Worm (Caenorhabditis elegans) whole organism, L1 larva: ENCODE results near the gene T27A8.7.
A peak's percentile ranks its signal among the peaks of the same experiment; 100 is the strongest.
"Not testable (repeated sequence)": the region's sequence is repeated elsewhere in the genome, so short reads cannot be mapped to it uniquely, and the experiment has no call there.

Source experiments
- C04F5.9 ChIP-seq: sonication (generic microtip); optimal IDR thresholded peaks from 2 replicates; lab custom pipeline; 2016; ENCODE audit warnings: missing genetic modification characterization, missing compliant biosample characterization
- Y116A8C.19 ChIP-seq: sonication (generic microtip); optimal IDR thresholded peaks from 2 replicates; lab custom pipeline; 2016; ENCODE audit warnings: missing compliant biosample characterization, missing genetic modification characterization, borderline replicate concordance
- aha-1 ChIP-seq: fragments of 150-350 bp; optimal IDR thresholded peaks from 2 replicates; lab custom pipeline; 2014; ENCODE audit warnings: missing biosample characterization, missing genetic modification characterization
- alr-1 ChIP-seq: fragments of 200-800 bp; sonication (Bioruptor generic); optimal IDR thresholded peaks from 2 replicates; lab custom pipeline; 2018; ENCODE audit warnings: borderline replicate concordance, mild to moderate bottlenecking, missing genetic modification characterization, missing compliant biosample characterization
- aly-2 ChIP-seq: fragments of 150-350 bp; optimal IDR thresholded peaks from 2 replicates; lab custom pipeline; 2014; ENCODE audit warnings: missing biosample characterization, missing genetic modification characterization
- dsc-1 ChIP-seq: sonication (generic microtip); optimal IDR thresholded peaks from 2 replicates; lab custom pipeline; 2016; ENCODE audit warnings: mild to moderate bottlenecking, missing genetic modification characterization, missing compliant biosample characterization
- efl-1 ChIP-seq, 4 experiments: fragments of 150-350 bp; optimal IDR thresholded peaks in 3 of 4; peaks in 1 of 4; 1 replicate in 1 of 4; 2 replicates in 3 of 4; lab custom pipeline; 2014; ENCODE audit warnings: missing biosample characterization in 2 of 4, missing genetic modification characterization in 2 of 4, missing genetic modification reagents in 2 of 4
- egl-13 ChIP-seq: sonication (generic microtip); optimal IDR thresholded peaks from 2 replicates; lab custom pipeline; 2016; ENCODE audit warnings: missing genotype, missing genetic modification reagents, missing genetic modification characterization, missing compliant biosample characterization
- elt-2 ChIP-seq: sonication (generic microtip); optimal IDR thresholded peaks from 2 replicates; lab custom pipeline; 2016; ENCODE audit warnings: missing genetic modification characterization, mild to moderate bottlenecking, inconsistent platforms, missing compliant biosample characterization, missing genetic modification reagents
- elt-3 ChIP-seq, 6 experiments: fragments of 150-350 bp in 1 of 6; sonication (generic microtip); optimal IDR thresholded peaks; 2 replicates each; lab custom pipeline; 2017 to 2018; ENCODE audit warnings: missing biosample characterization in 6 of 6, missing genetic modification characterization in 6 of 6, inconsistent platforms in 1 of 6
- grh-1 ChIP-seq: fragments of 200-800 bp; sonication (Bioruptor generic); IDR thresholded peaks from 2 replicates; pipeline ENCODE4 v1.3.6; 2022; ENCODE audit warnings: missing genetic modification reagents, missing genetic modification characterization, missing compliant biosample characterization
- hlh-4 ChIP-seq: sonication (generic microtip); optimal IDR thresholded peaks from 2 replicates; lab custom pipeline; 2016; ENCODE audit warnings: mild to moderate bottlenecking, missing genetic modification characterization, missing compliant biosample characterization
- irx-1 ChIP-seq: sonication (generic microtip); optimal IDR thresholded peaks from 2 replicates; lab custom pipeline; 2016; ENCODE audit warnings: missing genetic modification characterization, missing compliant biosample characterization
- isw-1 ChIP-seq: fragments of 200-800 bp; sonication (Bioruptor generic); IDR thresholded peaks from 2 replicates; pipeline ENCODE4 v1.3.6; 2022; ENCODE audit warnings: missing genetic modification characterization, missing compliant biosample characterization
- lin-14 ChIP-seq: fragments of 200-800 bp; sonication (Bioruptor generic); optimal IDR thresholded peaks from 2 replicates; lab custom pipeline; 2018; ENCODE audit warnings: mild to moderate bottlenecking, missing genetic modification characterization, moderate library complexity, missing compliant biosample characterization
- lin-15B ChIP-seq: fragments of 150-350 bp; sonication (generic microtip); optimal IDR thresholded peaks from 3 replicates; lab custom pipeline; 2014; ENCODE audit warnings: missing biosample characterization, missing genetic modification characterization
- mab-9 ChIP-seq: fragments of 200-800 bp; sonication (Bioruptor generic); IDR thresholded peaks from 2 replicates; pipeline ENCODE4 v1.3.6; 2022; ENCODE audit warnings: missing genetic modification reagents, missing genetic modification characterization, missing compliant biosample characterization
- mdl-1 ChIP-seq, 2 experiments: fragments of 150-350 bp; optimal IDR thresholded peaks; 2 replicates each; lab custom pipeline; 2014 to 2017; ENCODE audit warnings: missing biosample characterization in 2 of 2, missing genetic modification characterization in 2 of 2, inconsistent platforms in 1 of 2
- mep-1 ChIP-seq: fragments of 150-350 bp; optimal IDR thresholded peaks from 2 replicates; lab custom pipeline; 2014; ENCODE audit warnings: missing biosample characterization, missing genetic modification characterization
- nhr-12 ChIP-seq: sonication (generic microtip); optimal IDR thresholded peaks from 2 replicates; lab custom pipeline; 2017; ENCODE audit warnings: missing biosample characterization, missing genetic modification characterization
- nhr-20 ChIP-seq: sonication (generic microtip); optimal IDR thresholded peaks from 2 replicates; lab custom pipeline; 2016; ENCODE audit warnings: mild to moderate bottlenecking, missing genetic modification characterization, missing compliant biosample characterization
- nhr-71 ChIP-seq: sonication (generic microtip); optimal IDR thresholded peaks from 2 replicates; lab custom pipeline; 2016; ENCODE audit warnings: mild to moderate bottlenecking, missing genetic modification characterization, moderate library complexity, missing compliant biosample characterization
- nhr-77 ChIP-seq: fragments of 150-350 bp; optimal IDR thresholded peaks from 2 replicates; lab custom pipeline; 2014; ENCODE audit warnings: missing biosample characterization, missing genetic modification characterization
- pag-3 ChIP-seq: sonication (generic microtip); optimal IDR thresholded peaks from 2 replicates; lab custom pipeline; 2017; ENCODE audit warnings: missing genetic modification characterization, mild to moderate bottlenecking, missing compliant biosample characterization, antibody characterized with exemption, borderline replicate concordance; ENCODE audit not compliant: insufficient read depth
- pax-3 ChIP-seq: fragments of 200-800 bp; sonication (Bioruptor generic); optimal IDR thresholded peaks from 2 replicates; lab custom pipeline; 2018; ENCODE audit warnings: mild to moderate bottlenecking, missing genetic modification characterization, moderate library complexity, missing compliant biosample characterization
- skn-1 ChIP-seq: fragments of 150-350 bp; optimal IDR thresholded peaks from 2 replicates; lab custom pipeline; 2014; ENCODE audit warnings: missing biosample characterization, missing genetic modification characterization
- sox-4 ChIP-seq: sonication (generic microtip); optimal IDR thresholded peaks from 2 replicates; lab custom pipeline; 2016; ENCODE audit warnings: missing genetic modification characterization, missing compliant biosample characterization
- sup-37 ChIP-seq: fragments of 200-800 bp; sonication (Bioruptor generic); optimal IDR thresholded peaks from 2 replicates; lab custom pipeline; 2018; ENCODE audit warnings: mild to moderate bottlenecking, missing genetic modification characterization, missing compliant biosample characterization
- unc-30 ChIP-seq: sonication (generic microtip); optimal IDR thresholded peaks from 2 replicates; lab custom pipeline; 2017; ENCODE audit warnings: missing biosample characterization, missing genetic modification characterization
- xbp-1 ChIP-seq: sonication (generic microtip); optimal IDR thresholded peaks from 2 replicates; lab custom pipeline; 2016; ENCODE audit warnings: missing genetic modification characterization, missing compliant biosample characterization
- zag-1 ChIP-seq: fragments of 150-350 bp; optimal IDR thresholded peaks from 2 replicates; lab custom pipeline; 2014; ENCODE audit warnings: missing biosample characterization, missing genetic modification characterization
- zip-4 ChIP-seq: fragments of 200-800 bp; sonication (Bioruptor generic); optimal IDR thresholded peaks from 2 replicates; lab custom pipeline; 2018; ENCODE audit warnings: mild to moderate bottlenecking, missing genetic modification characterization, moderate library complexity, missing compliant biosample characterization
- ztf-11 ChIP-seq, 2 experiments: sonication (generic microtip); optimal IDR thresholded peaks; 2 replicates each; lab custom pipeline; 2016 to 2017; ENCODE audit warnings: missing genetic modification characterization in 2 of 2, missing biosample characterization in 1 of 2, missing compliant biosample characterization in 1 of 2

T27A8.7 gene

ce11 chrX:16056404-16056803, 1.1 kb downstream of the T27A8.7 start (continued):
- peak; percentile 98 for TF ChIP-seq nhr-77 (tag; lab: Kevin White, UChicago)
- TF ChIP-seq C04F5.9 (tag; lab: Kevin White, UChicago): peak; percentile 87
- TF ChIP-seq efl-1 (optimal IDR thresholded peaks at IDR 0.05; lab: Kevin White, UChicago): peak; percentile 80 to 87
- TF ChIP-seq efl-1 (GFP tag; optimal IDR thresholded peaks at IDR 0.05 in 1 of 2; lab: Kevin White, UChicago): peak; percentile 49 to 97
- TF ChIP-seq elt-2 (tag; lab: Kevin White, UChicago): peak; percentile 86
- peak; percentile 89 for TF ChIP-seq pax-3 (tag; lab: Kevin White, UChicago)
- peak; percentile 95 for TF ChIP-seq grh-1 (GFP tag; lab: Robert Waterston, UW)
- peak; percentile 98 for TF ChIP-seq mep-1
- TF ChIP-seq alr-1 (tag; lab: Kevin White, UChicago): no peak
- peak; percentile 51 for TF ChIP-seq lin-15B (tag; lab: Kevin White, UChicago)
- peak; percentile 61 to 89 for TF ChIP-seq mdl-1 (tag; optimal IDR thresholded peaks at IDR 0.05; lab: Kevin White, UChicago)
- peak; percentile 98 for TF ChIP-seq sox-4

- TF ChIP-seq dsc-1 (tag; lab: Kevin White, UChicago) (no peak), Y116A8C.19 (tag; lab: Kevin White, UChicago) (no peak), pag-3 (tag; lab: Kevin White, UChicago) (no peak), unc-30 (tag; lab: Kevin White, UChicago) (no peak), hlh-4 (tag; lab: Kevin White, UChicago) (no peak), irx-1 (tag; lab: Kevin White, UChicago) (no peak), aha-1 (tag; lab: Kevin White, UChicago) (no peak), isw-1 (GFP tag; lab: Robert Waterston, UW) (no peak), mab-9 (GFP tag; lab: Robert Waterston, UW) (no peak), nhr-12 (tag; lab: Kevin White, UChicago) (no peak), ztf-11 (tag; optimal IDR thresholded peaks at IDR 0.05; lab: Kevin White, UChicago) (no peak), egl-13 (no peak), elt-3 (tag; optimal IDR thresholded peaks at IDR 0.05; lab: Kevin White, UChicago) (no peak), sup-37 (no peak), zag-1 (tag; lab: Kevin White, UChicago) (no peak), xbp-1 (no peak), nhr-20 (tag; lab: Kevin White, UChicago) (no peak)
These were observed 3.5 kb downstream of the T27A8.7 start, which contains the start of gene T27A8.2 for ce11 chrX:16058845-16059244. TSS of gene T27A8.2 (minus strand) at chrX:16058945.

ce11 chrX:16062385-16062784, 7.0 kb downstream of the T27A8.7 start, which contains the start of gene T27A8.3:
TSS of gene T27A8.3 (plus strand) at chrX:16062685.
- not testable (repeated sequence) for TF ChIP-seq zip-4; lin-14 (GFP tag; lab: Kevin White, UChicago); nhr-20 (tag; lab: Kevin White, UChicago)
- TF ChIP-seq, all 84 proteins: peak for 0; not testable (repeated sequence) for 84

ce11 chrX:16067984-16068383, 12.6 kb downstream of the T27A8.7 start:
- TF ChIP-seq mdl-1 (tag; optimal IDR thresholded peaks at IDR 0.05; lab: Kevin White, UChicago) (no peak), aly-2 (tag; lab: Kevin White, UChicago) (no peak), aha-1 (tag; lab: Kevin White, UChicago) (no peak), mab-9 (GFP tag; lab: Robert Waterston, UW) (no peak), skn-1 (tag; lab: Kevin White, UChicago) (no peak), nhr-71 (no peak), efl-1 (optimal IDR thresholded peaks at IDR 0.05; lab: Kevin White, UChicago) (no peak), efl-1 (GFP tag; optimal IDR thresholded peaks at IDR 0.05 in 1 of 2; lab: Kevin White, UChicago) (peak in 1 of 2 experiments; percentile 9)
